Fruit fly (Drosophila melanogaster): Measurements from ENCODE around the gene CG11911.

Gene CG11911

dm6 chr2L:300877-301706, 20.0 kb downstream of the CG11911 start (continued):
- no peak for TF ChIP-seq emc (GFP tag; optimal IDR thresholded peaks at IDR 0.05)
- TF ChIP-seq CoRest (tag; optimal IDR thresholded peaks at IDR 0.05), result no peak
- TF ChIP-seq Gsc (GFP tag; IDR thresholded peaks at IDR 0.05), result no peak
- TF ChIP-seq Mrtf (GFP tag; IDR thresholded peaks at IDR 0.05), result no peak
- TF ChIP-seq ham (GFP tag; IDR thresholded peaks at IDR 0.05), result no peak
- no peak for TF ChIP-seq CG17612 (GFP tag; IDR thresholded peaks at IDR 0.05)
- TF ChIP-seq Poxn (GFP tag; IDR thresholded peaks at IDR 0.05), result no peak
- no peak for TF ChIP-seq amos (GFP tag; IDR thresholded peaks at IDR 0.05; ENCODE audit: partially characterized antibody)
- TF ChIP-seq h (optimal IDR thresholded peaks at IDR 0.05), result no peak
- TF ChIP-seq ken (GFP tag; IDR thresholded peaks at IDR 0.05), result 0 out of 3 replicates have a peak, but pooled peaks have one; percentile 7
- TF ChIP-seq Mes4 (GFP tag; optimal IDR thresholded peaks at IDR 0.05), result no peak
- no peak for TF ChIP-seq CG9932 (GFP tag; IDR thresholded peaks at IDR 0.05)
- TF ChIP-seq hbn (GFP tag; IDR thresholded peaks at IDR 0.05; ENCODE audit: partially characterized antibody), result no peak
- peak; percentile 66 for TF ChIP-seq CG11696 (GFP tag; IDR thresholded peaks at IDR 0.05)
- TF ChIP-seq Eip74EF (GFP tag; optimal IDR thresholded peaks at IDR 0.05), result no peak
- TF ChIP-seq mirr (GFP tag; optimal IDR thresholded peaks at IDR 0.05), result peak; percentile 63
- no peak for TF ChIP-seq HmgD (GFP tag; optimal IDR thresholded peaks at IDR 0.05)
- peak; percentile 67 for TF ChIP-seq Deaf1 (tag; optimal IDR thresholded peaks at IDR 0.05)
- no peak for TF ChIP-seq Pdp1 (GFP tag; optimal IDR thresholded peaks at IDR 0.05)
- no peak for TF ChIP-seq CG4820 (GFP tag; optimal IDR thresholded peaks at IDR 0.05)
- no peak for TF ChIP-seq CG12769 (tag; optimal IDR thresholded peaks at IDR 0.05)
- TF ChIP-seq CG13894 (tag; optimal IDR thresholded peaks at IDR 0.05), result peak; percentile 21
- TF ChIP-seq CG17568 (GFP tag; optimal IDR thresholded peaks at IDR 0.05), result no peak
- no peak for TF ChIP-seq CG18599 (GFP tag; optimal IDR thresholded peaks at IDR 0.05)
- TF ChIP-seq E2f1 (GFP tag; IDR thresholded peaks at IDR 0.05), result no peak
- peak; percentile 71 for TF ChIP-seq Med (GFP tag)
- TF ChIP-seq ssp (GFP tag; IDR thresholded peaks at IDR 0.05), result no peak
- TF ChIP-seq CG7987 (GFP tag; optimal IDR thresholded peaks at IDR 0.05), result no peak
- TF ChIP-seq CG17328 (GFP tag; IDR thresholded peaks at IDR 0.05), result no peak
- no peak for TF ChIP-seq CG12236 (GFP tag; optimal IDR thresholded peaks at IDR 0.05)
- no peak for TF ChIP-seq CG18011 (GFP tag; optimal IDR thresholded peaks at IDR 0.05)
- no peak for TF ChIP-seq sens (GFP tag)
- TF ChIP-seq CG6654 (GFP tag; optimal IDR thresholded peaks at IDR 0.05), result no peak
- no peak for TF ChIP-seq CG18262 (tag; optimal IDR thresholded peaks at IDR 0.05)
- TF ChIP-seq ftz-f1 (GFP tag; optimal IDR thresholded peaks at IDR 0.05), result peak; percentile 12
- no peak for TF ChIP-seq CG10274 (GFP tag; optimal IDR thresholded peaks at IDR 0.05)
- no peak for TF ChIP-seq CG8359 (GFP tag; optimal IDR thresholded peaks at IDR 0.05; ENCODE audit: borderline replicate concordance)
- TF ChIP-seq Hr51 (GFP tag; optimal IDR thresholded peaks at IDR 0.05), result no peak
- TF ChIP-seq trem (tag; optimal IDR thresholded peaks at IDR 0.05), result no peak
- no peak for TF ChIP-seq dpn (GFP tag; optimal IDR thresholded peaks at IDR 0.05)
- no peak for TF ChIP-seq ara (GFP tag; IDR thresholded peaks at IDR 0.05)
- TF ChIP-seq caup (GFP tag; optimal IDR thresholded peaks at IDR 0.05; ENCODE audit: severe bottlenecking), result no peak
- TF ChIP-seq CG8281 (tag; optimal IDR thresholded peaks at IDR 0.05), result no peak
- peak; percentile 9 for TF ChIP-seq BtbVII (GFP tag; optimal IDR thresholded peaks at IDR 0.05)
- TF ChIP-seq HLHmδ (GFP tag; optimal IDR thresholded peaks at IDR 0.05), result no peak
- no peak for TF ChIP-seq chm (GFP tag; IDR thresholded peaks at IDR 0.05)
- no peak for TF ChIP-seq CG6683 (GFP tag; optimal IDR thresholded peaks at IDR 0.05)
- no peak for TF ChIP-seq gcm (GFP tag; optimal IDR thresholded peaks at IDR 0.05)
- no peak for TF ChIP-seq salm (tag; optimal IDR thresholded peaks at IDR 0.05)
